Fruit fly (Drosophila melanogaster): Measurements from ENCODE around the gene CG34409.

dm6 chr3R:9701148-9701703, 44.9 kb downstream of the CG34409 start:
- no peak for TF ChIP-seq CG11617 (GFP tag; optimal IDR thresholded peaks at IDR 0.05)
- no peak for TF ChIP-seq Crg-1 (GFP tag; optimal IDR thresholded peaks at IDR 0.05)
- TF ChIP-seq CG7101 (tag; optimal IDR thresholded peaks at IDR 0.05): no peak
- no peak for TF ChIP-seq bab1 (GFP tag; optimal IDR thresholded peaks at IDR 0.05)
- TF ChIP-seq kay (GFP tag; ENCODE audit: borderline replicate concordance): no peak
- peak; percentile 45 for TF ChIP-seq CG12768 (GFP tag; optimal IDR thresholded peaks at IDR 0.05)
- TF ChIP-seq CG1620 (GFP tag; optimal IDR thresholded peaks at IDR 0.05): peak; percentile 10
- TF ChIP-seq cnc (optimal IDR thresholded peaks at IDR 0.05): no peak
- TF ChIP-seq Mnt (GFP tag; optimal IDR thresholded peaks at IDR 0.05): no peak
- TF ChIP-seq Clk (GFP tag; optimal IDR thresholded peaks at IDR 0.05): no peak

All from whole organism, adult.